Fruit fly (Drosophila melanogaster) whole organism, pupa: ENCODE results near the gene CG31778.

Experiments used
- CG10348 ChIP-seq: fragments of 200-800 bp; sonication (Bioruptor generic); IDR thresholded peaks from 2 replicates; pipeline ENCODE4 v1.3.6; 2022; ENCODE audit warnings: missing biosample characterization, missing genetic modification characterization
- CG12605 ChIP-seq: fragments of 200-800 bp; sonication (Bioruptor generic); IDR thresholded peaks from 2 replicates; pipeline ENCODE4 v1.3.6; 2022; ENCODE audit warnings: missing biosample characterization, missing genetic modification characterization
- CG13204 ChIP-seq: fragments of 200-800 bp; sonication (Bioruptor generic); optimal IDR thresholded peaks from 2 replicates; lab custom pipeline; 2018; ENCODE audit warnings: missing biosample characterization, mild to moderate bottlenecking, missing genetic modification characterization, moderate library complexity
- CG14655 ChIP-seq: fragments of 200-800 bp; sonication (Bioruptor generic); optimal IDR thresholded peaks from 3 replicates; lab custom pipeline; 2017; ENCODE audit warnings: mild to moderate bottlenecking, missing biosample characterization, missing genetic modification reagents, missing genetic modification characterization
- CG15710 ChIP-seq: fragments of 200-800 bp; sonication (Bioruptor generic); optimal IDR thresholded peaks from 2 replicates; lab custom pipeline; 2018; ENCODE audit warnings: missing biosample characterization, mild to moderate bottlenecking, missing genetic modification characterization, moderate library complexity
- CG17806 ChIP-seq: fragments of 200-800 bp; sonication (Bioruptor generic); optimal IDR thresholded peaks from 2 replicates; lab custom pipeline; 2018; ENCODE audit warnings: missing biosample characterization, mild to moderate bottlenecking, missing genetic modification characterization, moderate library complexity
- CG32121 ChIP-seq: fragments of 200-800 bp; sonication (Bioruptor generic); IDR thresholded peaks from 2 replicates; pipeline ENCODE4 v1.3.6; 2022; ENCODE audit warnings: missing biosample characterization, missing genetic modification characterization
- CG34367 ChIP-seq: fragments of 200-800 bp; sonication (Bioruptor generic); optimal IDR thresholded peaks from 2 replicates; lab custom pipeline; 2018; ENCODE audit warnings: missing biosample characterization, mild to moderate bottlenecking, missing genetic modification characterization
- CG4496 ChIP-seq: fragments of 200-800 bp; sonication (Bioruptor generic); IDR thresholded peaks from 3 replicates; pipeline ENCODE4 v1.3.6; 2022; ENCODE audit warnings: missing biosample characterization, missing genetic modification characterization
- CG8159 ChIP-seq: fragments of 200-800 bp; sonication (Bioruptor generic); optimal IDR thresholded peaks from 3 replicates; lab custom pipeline; 2018; ENCODE audit warnings: missing biosample characterization, mild to moderate bottlenecking, missing genetic modification characterization, moderate library complexity
- CG8301 ChIP-seq: fragments of 200-800 bp; sonication (Bioruptor generic); optimal IDR thresholded peaks from 2 replicates; lab custom pipeline; 2018; ENCODE audit warnings: missing biosample characterization, mild to moderate bottlenecking, missing genetic modification characterization
- CG9948 ChIP-seq: fragments of 200-800 bp; sonication (Bioruptor generic); optimal IDR thresholded peaks from 2 replicates; lab custom pipeline; 2018; ENCODE audit warnings: missing biosample characterization, mild to moderate bottlenecking, missing genetic modification characterization, moderate library complexity
- D1 ChIP-seq: fragments of 200-800 bp; sonication (Bioruptor generic); optimal IDR thresholded peaks from 2 replicates; lab custom pipeline; 2018; ENCODE audit warnings: missing biosample characterization, mild to moderate bottlenecking, missing genetic modification characterization, moderate library complexity
- EcR ChIP-seq: fragments of 200-800 bp; sonication (Bioruptor generic); optimal IDR thresholded peaks from 3 replicates; lab custom pipeline; 2019; ENCODE audit warnings: missing biosample characterization, missing genetic modification characterization, mild to moderate bottlenecking, moderate library complexity, missing genetic modification reagents
- Ets98B ChIP-seq: fragments of 200-800 bp; sonication (Bioruptor generic); IDR thresholded peaks from 2 replicates; pipeline ENCODE4 v1.3.6; 2022; ENCODE audit warnings: missing biosample characterization, missing genetic modification characterization
- Pif1B ChIP-seq: fragments of 200-800 bp; sonication (Bioruptor generic); optimal IDR thresholded peaks from 3 replicates; lab custom pipeline; 2016; ENCODE audit warnings: missing biosample characterization, missing genetic modification characterization
- Snoo ChIP-seq: fragments of 200-800 bp; sonication (Bioruptor generic); optimal IDR thresholded peaks from 3 replicates; lab custom pipeline; 2017; ENCODE audit warnings: missing biosample characterization, mild to moderate bottlenecking, missing genetic modification characterization, inconsistent platforms
- fd96Ca ChIP-seq: fragments of 200-800 bp; sonication (Bioruptor generic); IDR thresholded peaks from 3 replicates; pipeline ENCODE4 v1.3.6; 2022; ENCODE audit warnings: missing biosample characterization, missing genetic modification characterization
- gl ChIP-seq: fragments of 200-800 bp; sonication (Bioruptor generic); optimal IDR thresholded peaks from 2 replicates; lab custom pipeline; 2018; ENCODE audit warnings: missing biosample characterization, mild to moderate bottlenecking, missing genetic modification characterization
- rn ChIP-seq: fragments of 200-800 bp; sonication (Bioruptor generic); IDR thresholded peaks from 2 replicates; pipeline ENCODE4 v1.3.6; 2022; ENCODE audit warnings: missing biosample characterization, missing genetic modification characterization

The CG31778 gene

dm6 chr2L:3669675-3670074, 35.6 kb downstream of the CG31778 start, which contains the start of gene Sfp24Bb:
TSS of gene Sfp24Bb (minus strand) at chr2L:3669775.
- TF ChIP-seq rn (GFP tag; lab: Robert Waterston, UW) (no peak), CG8159 (tag; lab: Kevin White, UChicago) (no peak), CG13204 (GFP tag; lab: Kevin White, UChicago) (no peak), Pif1B (GFP tag; lab: Kevin White, UChicago) (no peak), gl (no peak), CG17806 (tag; lab: Kevin White, UChicago) (no peak)

- no peak for TF ChIP-seq CG9948 (tag; lab: Kevin White, UChicago)
- no peak for TF ChIP-seq EcR (GFP tag; lab: Kevin White, UChicago)
- TF ChIP-seq D1 (tag; lab: Kevin White, UChicago) = no peak
- TF ChIP-seq CG12605 (GFP tag; lab: Robert Waterston, UW) = no peak
- TF ChIP-seq CG10348 (GFP tag; lab: Robert Waterston, UW) = no peak
- no peak for TF ChIP-seq CG32121 (GFP tag; lab: Robert Waterston, UW)
- TF ChIP-seq CG8301 = no peak
- TF ChIP-seq rn (GFP tag; lab: Robert Waterston, UW) = no peak
- no peak for TF ChIP-seq CG8159 (tag; lab: Kevin White, UChicago)
Observed at dm6 chr2L:3669034-3669433, 36.3 kb downstream of the CG31778 start, which contains the start of gene Sfp24Bd. TSS of gene Sfp24Bd (minus strand) at chr2L:3669134.

dm6 chr2L:3668451-3668850, 36.8 kb downstream of the CG31778 start, which contains the start of gene Sfp24Ba:
TSS of gene Sfp24Ba (minus strand) at chr2L:3668551.
- TF ChIP-seq CG8159 (tag; lab: Kevin White, UChicago) = no peak
- no peak for TF ChIP-seq D1 (tag; lab: Kevin White, UChicago)
- no peak for TF ChIP-seq CG12605 (GFP tag; lab: Robert Waterston, UW)
- TF ChIP-seq Ets98B (GFP tag; lab: Robert Waterston, UW) = no peak
- TF ChIP-seq CG17806 (tag; lab: Kevin White, UChicago) = no peak
- TF ChIP-seq Pif1B (GFP tag; lab: Kevin White, UChicago) = no peak
- TF ChIP-seq CG4496 (GFP tag; lab: Robert Waterston, UW) = no peak
- no peak for TF ChIP-seq CG14655 (GFP tag; lab: Kevin White, UChicago)

dm6 chr2L:3662307-3662795, 42.9 kb downstream of the CG31778 start, which contains the start of gene Drgx:
TSS of gene Drgx (plus strand) at chr2L:3662745.
- TF ChIP-seq fd96Ca (GFP tag; lab: Robert Waterston, UW) (no peak), rn (GFP tag; lab: Robert Waterston, UW) (no peak), D1 (tag; lab: Kevin White, UChicago) (peak; percentile 3), CG4496 (GFP tag; lab: Robert Waterston, UW) (no peak), Snoo (tag; lab: Kevin White, UChicago) (no peak), Ets98B (GFP tag; lab: Robert Waterston, UW) (0 out of 2 replicates have a peak, but pooled peaks have one; percentile 12), CG32121 (GFP tag; lab: Robert Waterston, UW) (peak; percentile 20; the same call in 1 of the 2 replicates), CG14655 (GFP tag; lab: Kevin White, UChicago) (no peak)
- TF ChIP-seq, all 21 proteins: peak for 3

dm6 chr2L:3657349-3658142, 47.7 kb downstream of the CG31778 start:
- TF ChIP-seq CG32121 (GFP tag; lab: Robert Waterston, UW) (peak; percentile 36; the same call in 1 of the 2 replicates), CG8159 (tag; lab: Kevin White, UChicago) (peak; percentile 53), CG8301 (peak; percentile 41), CG15710 (tag; lab: Kevin White, UChicago) (peak; percentile 43), CG9948 (tag; lab: Kevin White, UChicago) (peak; percentile 29), CG17806 (tag; lab: Kevin White, UChicago) (peak; percentile 11), CG14655 (GFP tag; lab: Kevin White, UChicago) (peak; percentile 51), Ets98B (GFP tag; lab: Robert Waterston, UW) (0 out of 2 replicates have a peak, but pooled peaks have one; percentile 53), CG34367 (tag; lab: Kevin White, UChicago) (no peak), D1 (tag; lab: Kevin White, UChicago) (peak; percentile 43), CG13204 (GFP tag; lab: Kevin White, UChicago) (no peak), CG12605 (GFP tag; lab: Robert Waterston, UW) (no peak), rn (GFP tag; lab: Robert Waterston, UW) (no peak), CG4496 (GFP tag; lab: Robert Waterston, UW) (0 out of 3 replicates have a peak, but pooled peaks have one; percentile 40)

- TF ChIP-seq Ets98B (GFP tag; lab: Robert Waterston, UW) (peak; percentile 6; the same call in 1 of the 2 replicates), D1 (tag; lab: Kevin White, UChicago) (no peak), CG32121 (GFP tag; lab: Robert Waterston, UW) (peak; percentile 15; the same call in 1 of the 2 replicates), Pif1B (GFP tag; lab: Kevin White, UChicago) (no peak), CG17806 (tag; lab: Kevin White, UChicago) (peak; percentile 2), CG4496 (GFP tag; lab: Robert Waterston, UW) (no peak), Snoo (tag; lab: Kevin White, UChicago) (no peak), gl (no peak), CG8159 (tag; lab: Kevin White, UChicago) (no peak), CG9948 (tag; lab: Kevin White, UChicago) (no peak), rn (GFP tag; lab: Robert Waterston, UW) (no peak)
Observed at dm6 chr2L:3656667-3657066, 48.6 kb downstream of the CG31778 start, which contains the start of gene for. TSS of gene for (minus strand) at chr2L:3656953.
